Fruit fly (Drosophila melanogaster) whole organism, prepupa: ENCODE results near the gene meru.

Experiments
- Blimp-1 ChIP-seq: fragments of 200-800 bp; sonication (Bioruptor generic); optimal IDR thresholded peaks from 3 replicates; lab custom pipeline; 2017; ENCODE audit warnings: missing biosample characterization, missing genetic modification characterization, mild to moderate bottlenecking, moderate library complexity, missing genetic modification reagents
- CG10631 ChIP-seq: fragments of 200-800 bp; sonication (Bioruptor generic); optimal IDR thresholded peaks from 2 replicates; lab custom pipeline; 2016; ENCODE audit warnings: missing biosample characterization, missing genetic modification characterization
- CG10669 ChIP-seq: fragments of 200-800 bp; sonication (Bioruptor generic); optimal IDR thresholded peaks from 3 replicates; lab custom pipeline; 2018; ENCODE audit warnings: missing biosample characterization, mild to moderate bottlenecking, missing genetic modification characterization, moderate library complexity
- CG11294 ChIP-seq: fragments of 200-800 bp; sonication (Bioruptor generic); IDR thresholded peaks from 2 replicates; pipeline ENCODE4 v1.3.6; 2022; ENCODE audit warnings: missing biosample characterization, missing genetic modification characterization
- CG11762 ChIP-seq: fragments of 200-800 bp; sonication (Bioruptor generic); optimal IDR thresholded peaks from 3 replicates; lab custom pipeline; 2016; ENCODE audit warnings: missing biosample characterization, missing genetic modification characterization; ENCODE audit not compliant: insufficient read depth
- CG15336 ChIP-seq: fragments of 200-800 bp; sonication (Bioruptor generic); IDR thresholded peaks from 2 replicates; pipeline ENCODE4 v1.3.6; 2022; ENCODE audit warnings: missing biosample characterization, missing genetic modification characterization
- CG3032 ChIP-seq: fragments of 200-800 bp; optimal IDR thresholded peaks from 2 replicates; lab custom pipeline; 2019; ENCODE audit warnings: missing biosample characterization, mild to moderate bottlenecking, missing genetic modification characterization, moderate library complexity
- CG31627 ChIP-seq: fragments of 200-800 bp; sonication (Bioruptor generic); optimal IDR thresholded peaks from 3 replicates; lab custom pipeline; 2016; ENCODE audit warnings: missing biosample characterization, missing genetic modification characterization
- CG32006 ChIP-seq: fragments of 200-800 bp; sonication (Bioruptor generic); optimal IDR thresholded peaks from 3 replicates; lab custom pipeline; 2017; ENCODE audit warnings: missing biosample characterization, mild to moderate bottlenecking, missing genetic modification characterization
- CG4318 ChIP-seq: fragments of 200-800 bp; sonication (Bioruptor generic); optimal IDR thresholded peaks from 3 replicates; lab custom pipeline; 2017; ENCODE audit warnings: missing biosample characterization, mild to moderate bottlenecking, missing genetic modification characterization
- CG6163 ChIP-seq: fragments of 200-800 bp; sonication (Bioruptor generic); IDR thresholded peaks from 3 replicates; pipeline ENCODE4 v1.3.6; 2022; ENCODE audit warnings: missing biosample characterization, missing genetic modification characterization
- CG6808 ChIP-seq: fragments of 200-800 bp; sonication (Bioruptor generic); optimal IDR thresholded peaks from 3 replicates; lab custom pipeline; 2017; ENCODE audit warnings: missing biosample characterization, missing genetic modification characterization, mild to moderate bottlenecking, moderate library complexity, missing genetic modification reagents
- CG6854 ChIP-seq: fragments of 200-800 bp; sonication (Bioruptor generic); optimal IDR thresholded peaks from 2 replicates; lab custom pipeline; 2017; ENCODE audit warnings: missing biosample characterization, mild to moderate bottlenecking, missing genetic modification characterization
- CG8119 ChIP-seq: fragments of 200-800 bp; sonication (Bioruptor generic); IDR thresholded peaks from 3 replicates; pipeline ENCODE4 v1.3.6; 2022; ENCODE audit warnings: missing biosample characterization, missing genetic modification characterization
- CG8319 ChIP-seq: fragments of 200-800 bp; sonication (Bioruptor generic); optimal IDR thresholded peaks from 3 replicates; lab custom pipeline; 2016; ENCODE audit warnings: missing biosample characterization, missing genetic modification characterization
- CG8632 ChIP-seq: fragments of 200-800 bp; sonication (Bioruptor generic); optimal IDR thresholded peaks from 3 replicates; lab custom pipeline; 2016; ENCODE audit warnings: missing biosample characterization, missing genetic modification characterization
- CG9139 ChIP-seq: fragments of 200-800 bp; sonication (Bioruptor generic); optimal IDR thresholded peaks from 3 replicates; lab custom pipeline; 2017; ENCODE audit warnings: missing biosample characterization, mild to moderate bottlenecking, missing genetic modification characterization
- Eip75B ChIP-seq: fragments of 200-800 bp; sonication (Bioruptor generic); optimal IDR thresholded peaks from 3 replicates; lab custom pipeline; 2016; ENCODE audit warnings: missing biosample characterization, missing genetic modification characterization
- Eip78C ChIP-seq: fragments of 200-800 bp; sonication (Bioruptor generic); peaks from one replicate; lab custom pipeline; 2016; ENCODE audit warnings: missing biosample characterization, missing genetic modification characterization
- Ets21C ChIP-seq: fragments of 200-800 bp; sonication (Bioruptor generic); optimal IDR thresholded peaks from 3 replicates; lab custom pipeline; 2016; ENCODE audit warnings: missing biosample characterization, missing genetic modification characterization
- Ets96B ChIP-seq: fragments of 200-800 bp; optimal IDR thresholded peaks from 2 replicates; lab custom pipeline; 2019; ENCODE audit warnings: missing biosample characterization, mild to moderate bottlenecking, missing genetic modification characterization, moderate library complexity
- Hr38 ChIP-seq: sonication (Bioruptor generic); optimal IDR thresholded peaks from 2 replicates; lab custom pipeline; 2016; ENCODE audit warnings: missing biosample characterization, missing genetic modification characterization
- Hr39 ChIP-seq: fragments of 200-800 bp; sonication (Bioruptor generic); optimal IDR thresholded peaks from 2 replicates; lab custom pipeline; 2016; ENCODE audit warnings: missing biosample characterization, missing genetic modification characterization
- Hr4 ChIP-seq: fragments of 200-800 bp; sonication (Bioruptor generic); optimal IDR thresholded peaks from 3 replicates; lab custom pipeline; 2016; ENCODE audit warnings: missing biosample characterization, missing genetic modification characterization
- Lpt ChIP-seq: fragments of 200-800 bp; sonication (Bioruptor generic); optimal IDR thresholded peaks from 3 replicates; lab custom pipeline; 2016; ENCODE audit warnings: missing biosample characterization, missing genetic modification characterization
- Met ChIP-seq: fragments of 200-800 bp; sonication (Bioruptor generic); optimal IDR thresholded peaks from 3 replicates; lab custom pipeline; 2016; ENCODE audit warnings: missing biosample characterization, missing genetic modification characterization
- Sox102F ChIP-seq: fragments of 200-800 bp; sonication (Bioruptor generic); optimal IDR thresholded peaks from 2 replicates; lab custom pipeline; 2016; ENCODE audit warnings: missing biosample characterization, mild to moderate bottlenecking, missing genetic modification characterization
- Sox14 ChIP-seq: fragments of 200-800 bp; sonication (Bioruptor generic); optimal IDR thresholded peaks from 3 replicates; lab custom pipeline; 2016; ENCODE audit warnings: missing biosample characterization, missing genetic modification characterization
- Sox15 ChIP-seq: fragments of 200-800 bp; sonication (Bioruptor generic); optimal IDR thresholded peaks from 3 replicates; lab custom pipeline; 2016; ENCODE audit warnings: missing biosample characterization, missing genetic modification characterization
- achi ChIP-seq: fragments of 200-800 bp; sonication (Bioruptor generic); optimal IDR thresholded peaks from 3 replicates; lab custom pipeline; 2016; ENCODE audit warnings: missing biosample characterization, missing genetic modification characterization
- acj6 ChIP-seq: fragments of 200-800 bp; sonication (Bioruptor generic); optimal IDR thresholded peaks from 3 replicates; lab custom pipeline; 2016; ENCODE audit warnings: missing biosample characterization, missing genetic modification characterization
- cyc ChIP-seq: fragments of 200-800 bp; sonication (Bioruptor generic); optimal IDR thresholded peaks from 3 replicates; lab custom pipeline; 2016; ENCODE audit warnings: missing biosample characterization, missing genetic modification characterization
- dac ChIP-seq: fragments of 200-800 bp; sonication (Bioruptor generic); optimal IDR thresholded peaks from 2 replicates; lab custom pipeline; 2017; ENCODE audit warnings: missing biosample characterization, mild to moderate bottlenecking, missing genetic modification characterization
- dsx ChIP-seq: fragments of 200-800 bp; optimal IDR thresholded peaks from 3 replicates; lab custom pipeline; 2019; ENCODE audit warnings: missing biosample characterization, mild to moderate bottlenecking, missing genetic modification characterization, moderate library complexity; ENCODE audit not compliant: poor library complexity, severe bottlenecking
- eg ChIP-seq: fragments of 200-800 bp; sonication (Bioruptor generic); IDR thresholded peaks from 3 replicates; pipeline ENCODE4 v1.3.6; 2022; ENCODE audit warnings: missing biosample characterization, missing genetic modification characterization
- esn ChIP-seq: fragments of 200-800 bp; sonication (Bioruptor generic); optimal IDR thresholded peaks from 2 replicates; lab custom pipeline; 2016; ENCODE audit warnings: missing biosample characterization, mild to moderate bottlenecking, missing genetic modification characterization, moderate library complexity
- fd59A ChIP-seq: fragments of 200-800 bp; sonication (Bioruptor generic); optimal IDR thresholded peaks from 2 replicates; lab custom pipeline; 2017; ENCODE audit warnings: missing biosample characterization, mild to moderate bottlenecking, missing genetic modification characterization, missing genetic modification reagents
- fd85E ChIP-seq: fragments of 200-800 bp; sonication (Bioruptor generic); optimal IDR thresholded peaks from 3 replicates; lab custom pipeline; 2016; ENCODE audit warnings: missing biosample characterization, missing genetic modification characterization
- lz ChIP-seq: fragments of 200-800 bp; sonication (Bioruptor generic); optimal IDR thresholded peaks from 3 replicates; lab custom pipeline; 2016; ENCODE audit warnings: missing biosample characterization, missing genetic modification characterization
- net ChIP-seq: fragments of 200-800 bp; sonication (Bioruptor generic); optimal IDR thresholded peaks from 3 replicates; lab custom pipeline; 2016; ENCODE audit warnings: missing biosample characterization, missing genetic modification characterization
- pdm3 ChIP-seq: fragments of 200-800 bp; sonication (Bioruptor generic); optimal IDR thresholded peaks from 3 replicates; lab custom pipeline; 2016; ENCODE audit warnings: missing biosample characterization, missing genetic modification characterization
- salr ChIP-seq, 2 experiments: fragments of 200-800 bp; sonication (Bioruptor generic); optimal IDR thresholded peaks; 3 replicates each; lab custom pipeline; 2016 to 2018; ENCODE audit warnings: missing biosample characterization in 2 of 2, missing genetic modification characterization in 2 of 2, mild to moderate bottlenecking in 1 of 2
- spab ChIP-seq: fragments of 200-800 bp; sonication (Bioruptor generic); optimal IDR thresholded peaks from 2 replicates; lab custom pipeline; 2017; ENCODE audit warnings: missing biosample characterization, mild to moderate bottlenecking, missing genetic modification characterization, missing genetic modification reagents
- ss ChIP-seq, 2 experiments: fragments of 200-800 bp; sonication (Bioruptor generic); optimal IDR thresholded peaks; 2 replicates in 1 of 2; 3 replicates in 1 of 2; lab custom pipeline; 2017 to 2018; ENCODE audit warnings: mild to moderate bottlenecking in 2 of 2, missing biosample characterization in 2 of 2, missing genetic modification characterization in 2 of 2, moderate library complexity in 1 of 2
- topi ChIP-seq: fragments of 200-800 bp; sonication (Bioruptor generic); optimal IDR thresholded peaks from 3 replicates; lab custom pipeline; 2016; ENCODE audit warnings: missing biosample characterization, missing genetic modification characterization
- vri ChIP-seq: fragments of 200-800 bp; sonication (Bioruptor generic); optimal IDR thresholded peaks from 3 replicates; lab custom pipeline; 2016; ENCODE audit warnings: missing biosample characterization, mild to moderate bottlenecking, missing genetic modification characterization

Gene meru

DNA sequence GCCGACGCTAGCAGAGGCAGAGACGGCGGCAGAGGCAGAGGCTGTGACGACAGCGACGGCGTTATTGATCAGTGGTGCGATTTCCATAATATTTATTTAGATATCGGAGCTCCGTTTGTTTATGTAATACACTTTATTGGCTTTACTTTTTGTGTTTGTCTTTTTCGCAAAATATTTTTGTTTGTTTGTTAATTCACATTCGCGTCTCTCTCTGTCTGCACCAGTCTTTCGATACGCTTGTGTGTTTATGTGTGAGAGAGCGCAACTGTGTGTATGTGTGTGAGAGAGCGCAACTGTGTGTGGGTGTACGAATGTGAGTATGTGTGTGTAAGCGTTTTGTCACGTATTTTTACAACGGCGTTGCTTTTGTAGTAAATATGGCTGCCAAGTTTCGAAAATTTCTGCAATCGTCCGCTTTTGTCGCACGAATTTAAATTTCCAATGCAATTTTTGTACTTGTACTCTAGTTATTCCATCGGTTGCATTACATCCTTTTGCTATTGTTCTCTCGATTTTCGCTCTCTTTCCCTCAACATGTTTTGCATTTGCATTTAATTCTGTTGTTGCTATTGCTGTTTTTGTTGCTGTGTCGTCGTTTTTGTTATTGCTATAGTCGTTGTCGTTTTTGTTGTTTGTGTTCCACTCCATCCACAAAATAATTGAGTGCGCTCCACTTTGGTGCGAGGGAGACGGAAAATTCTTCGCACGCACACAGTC, 18.2 kb downstream of the meru start (continued):
- TF ChIP-seq CG32006, result no peak
- TF ChIP-seq acj6 (GFP tag; lab: Kevin White, UChicago), result no peak
- TF ChIP-seq eg, result peak; percentile 76
- TF ChIP-seq CG8632 (GFP tag; lab: Kevin White, UChicago), result peak; percentile 10
- peak; percentile 47 for TF ChIP-seq Sox102F (GFP tag; lab: Kevin White, UChicago)
- TF ChIP-seq pdm3 (GFP tag; lab: Kevin White, UChicago), result no peak
- TF ChIP-seq CG10669 (GFP tag; lab: Kevin White, UChicago), result no peak
- TF ChIP-seq CG10631 (GFP tag; lab: Kevin White, UChicago), result no peak
- peak; percentile 76 for TF ChIP-seq Eip78C (GFP tag; lab: Kevin White, UChicago)
- no peak for TF ChIP-seq CG8319 (GFP tag; lab: Kevin White, UChicago)
- no peak for TF ChIP-seq lz
- no peak for TF ChIP-seq fd59A (GFP tag; lab: Kevin White, UChicago)
- no peak for TF ChIP-seq dac (GFP tag; lab: Kevin White, UChicago)
- peak; percentile 45 for TF ChIP-seq net
- TF ChIP-seq cyc (GFP tag; lab: Kevin White, UChicago), result no peak
- peak; percentile 37 for TF ChIP-seq fd85E (GFP tag; lab: Kevin White, UChicago)
- peak; percentile 54 for TF ChIP-seq Eip75B
- no peak for TF ChIP-seq CG3032
- no peak for TF ChIP-seq Hr4 (GFP tag; lab: Kevin White, UChicago)

DNA sequence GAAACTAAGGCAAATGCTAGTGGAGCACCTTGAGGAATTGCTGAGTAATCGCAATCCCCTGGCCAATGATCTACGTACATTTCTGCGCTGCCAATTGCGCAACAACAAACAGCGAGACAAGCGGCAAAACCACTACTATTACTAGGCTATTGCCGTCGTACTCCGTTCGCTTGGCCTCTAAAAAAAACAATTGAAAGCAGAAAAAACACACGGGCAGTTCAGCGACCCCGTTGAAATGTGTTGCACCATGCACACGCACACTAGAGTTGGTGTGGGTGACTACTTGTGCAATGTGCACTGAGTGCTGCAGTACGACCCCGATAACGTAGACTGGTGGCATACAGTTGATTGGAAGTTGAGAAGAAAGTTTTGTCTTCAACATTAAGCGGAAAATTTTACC, 19.3 kb downstream of the meru start:
- no peak for TF ChIP-seq Ets96B
- TF ChIP-seq Hr4 (GFP tag; lab: Kevin White, UChicago), result no peak
- TF ChIP-seq CG8632 (GFP tag; lab: Kevin White, UChicago), result no peak
- TF ChIP-seq Met (GFP tag; lab: Kevin White, UChicago), result no peak
- no peak for TF ChIP-seq dac (GFP tag; lab: Kevin White, UChicago)
- peak; percentile 18 for TF ChIP-seq net
- TF ChIP-seq CG11294, result no peak; the same call in 1 of the 2 replicates
- TF ChIP-seq CG32006, result peak; percentile 24
- peak; percentile 38; the same call in 1 of the 3 replicates for TF ChIP-seq CG8119 (GFP tag; lab: Robert Waterston, UW)
- TF ChIP-seq ss (GFP tag; optimal IDR thresholded peaks at IDR 0.05; lab: Kevin White, UChicago), result peak in 1 of 2 experiments; percentile 0
- TF ChIP-seq CG3032, result no peak
- TF ChIP-seq esn (GFP tag; lab: Kevin White, UChicago), result no peak
- no peak for TF ChIP-seq CG4318 (GFP tag; lab: Kevin White, UChicago)
- TF ChIP-seq pdm3 (GFP tag; lab: Kevin White, UChicago), result no peak
- TF ChIP-seq CG8319 (GFP tag; lab: Kevin White, UChicago), result no peak
- no peak for TF ChIP-seq Sox15
- peak in 1 of 2 experiments; percentile 6 for TF ChIP-seq salr (GFP tag; optimal IDR thresholded peaks at IDR 0.05; lab: Kevin White, UChicago)
- TF ChIP-seq cyc (GFP tag; lab: Kevin White, UChicago), result no peak
- TF ChIP-seq Ets21C (GFP tag; lab: Kevin White, UChicago), result no peak
- TF ChIP-seq CG6854, result no peak
- no peak for TF ChIP-seq dsx (GFP tag; lab: Kevin White, UChicago)
- no peak for TF ChIP-seq Eip78C (GFP tag; lab: Kevin White, UChicago)
- no peak for TF ChIP-seq Hr39 (GFP tag; lab: Kevin White, UChicago)
- TF ChIP-seq Lpt (GFP tag; lab: Kevin White, UChicago), result peak; percentile 68
- TF ChIP-seq Eip75B, result peak; percentile 23
- no peak for TF ChIP-seq topi (GFP tag; lab: Kevin White, UChicago)
- TF ChIP-seq Blimp-1 (GFP tag; lab: Kevin White, UChicago), result no peak
- TF ChIP-seq CG11762 (GFP tag; lab: Kevin White, UChicago), result no peak
- no peak for TF ChIP-seq achi (GFP tag; lab: Kevin White, UChicago)
- TF ChIP-seq CG9139 (GFP tag; lab: Kevin White, UChicago), result no peak
- no peak for TF ChIP-seq CG31627 (GFP tag; lab: Kevin White, UChicago)
- TF ChIP-seq fd59A (GFP tag; lab: Kevin White, UChicago), result no peak
- TF ChIP-seq CG15336 (GFP tag; lab: Robert Waterston, UW), result peak; percentile 40; the same call in 1 of the 2 replicates
- TF ChIP-seq Sox14, result no peak
- TF ChIP-seq CG6163, result peak; percentile 54; the same call in 2 of the 3 replicates
- peak; percentile 59; the same call in 1 of the 3 replicates for TF ChIP-seq eg
- TF ChIP-seq Hr38 (GFP tag; lab: Kevin White, UChicago), result no peak
- no peak for TF ChIP-seq CG10669 (GFP tag; lab: Kevin White, UChicago)
- TF ChIP-seq fd85E (GFP tag; lab: Kevin White, UChicago), result no peak
- peak; percentile 56 for TF ChIP-seq vri (GFP tag; lab: Kevin White, UChicago)
- no peak for TF ChIP-seq spab (GFP tag; lab: Kevin White, UChicago)
- TF ChIP-seq CG6808, result no peak
